Worm (Caenorhabditis elegans) whole organism, L4 larva: Measurements from ENCODE around the gene srh-2.

Experiments used
- F10B5.3 ChIP-seq: sonication (generic microtip); optimal IDR thresholded peaks from 2 replicates; lab custom pipeline; 2016; ENCODE audit warnings: mild to moderate bottlenecking, missing genetic modification characterization, missing compliant biosample characterization
- F37D6.2 ChIP-seq: sonication (generic microtip); optimal IDR thresholded peaks from 2 replicates; lab custom pipeline; 2016; ENCODE audit warnings: mild to moderate bottlenecking, missing genetic modification characterization, missing compliant biosample characterization
- F44E2.7 ChIP-seq: fragments of 200-800 bp; sonication (Bioruptor generic); IDR thresholded peaks from 2 replicates; pipeline ENCODE4 v2.1.2; 2022; ENCODE audit warnings: missing genetic modification characterization, missing compliant biosample characterization
- T20F7.1 ChIP-seq: fragments of 200-800 bp; sonication (Bioruptor generic); optimal IDR thresholded peaks from 2 replicates; lab custom pipeline; 2018; ENCODE audit warnings: mild to moderate bottlenecking, missing genetic modification characterization, missing compliant biosample characterization
- Y48G9A.11 ChIP-seq: fragments of 200-800 bp; sonication (Bioruptor generic); IDR thresholded peaks from 2 replicates; pipeline ENCODE4 v1.3.6; 2022; ENCODE audit warnings: missing genetic modification reagents, missing genetic modification characterization, missing compliant biosample characterization
- Y5F2A.4 ChIP-seq: fragments of 200-800 bp; sonication (Bioruptor generic); optimal IDR thresholded peaks from 2 replicates; lab custom pipeline; 2018; ENCODE audit warnings: mild to moderate bottlenecking, missing genetic modification characterization, missing compliant biosample characterization
- Y75B8A.6 ChIP-seq: fragments of 200-800 bp; sonication (Bioruptor generic); IDR thresholded peaks from 2 replicates; pipeline ENCODE4 v1.3.6; 2022; ENCODE audit warnings: missing genetic modification reagents, missing genetic modification characterization, missing compliant biosample characterization
- aha-1 ChIP-seq: fragments of 150-350 bp; peaks from one replicate; lab custom pipeline; 2014; ENCODE audit warnings: missing biosample characterization, missing genetic modification characterization
- aly-2 ChIP-seq: sonication (generic microtip); optimal IDR thresholded peaks from 2 replicates; lab custom pipeline; 2018; ENCODE audit warnings: missing biosample characterization, missing genetic modification characterization
- ama-1 ChIP-seq: fragments of 150-350 bp; optimal IDR thresholded peaks from 2 replicates; lab custom pipeline; 2014; ENCODE audit warnings: inconsistent platforms, mixed read lengths
- attf-4 ChIP-seq: sonication (generic microtip); optimal IDR thresholded peaks from 3 replicates; lab custom pipeline; 2017; ENCODE audit warnings: missing biosample characterization, missing genetic modification characterization
- ceh-44 ChIP-seq: fragments of 200-800 bp; sonication (Bioruptor generic); IDR thresholded peaks from 2 replicates; pipeline ENCODE4 v1.3.6; 2022; ENCODE audit warnings: missing genetic modification reagents, missing genetic modification characterization, missing compliant biosample characterization
- ces-1 ChIP-seq: fragments of 150-350 bp; sonication (generic microtip); optimal IDR thresholded peaks from 4 replicates; lab custom pipeline; 2014; ENCODE audit warnings: missing biosample characterization, missing genetic modification reagents, missing genetic modification characterization
- cey-2 ChIP-seq: sonication (generic microtip); optimal IDR thresholded peaks from 3 replicates; lab custom pipeline; 2017; ENCODE audit warnings: missing genetic modification characterization, mild to moderate bottlenecking, missing compliant biosample characterization, antibody characterized with exemption, borderline replicate concordance; ENCODE audit not compliant: insufficient read depth
- daf-16 ChIP-seq, 3 experiments: sonication (generic microtip); optimal IDR thresholded peaks; 2 replicates each; lab custom pipeline; 2016 to 2017; ENCODE audit warnings: missing genetic modification characterization in 3 of 3, missing genetic modification reagents in 3 of 3, mild to moderate bottlenecking in 2 of 3, missing compliant biosample characterization in 2 of 3, missing biosample characterization in 1 of 3, moderate library complexity in 1 of 3
- dmd-9 ChIP-seq: fragments of 200-800 bp; sonication (Bioruptor generic); IDR thresholded peaks from 2 replicates; pipeline ENCODE4 v1.3.6; 2022; ENCODE audit warnings: missing genetic modification reagents, missing genetic modification characterization, missing compliant biosample characterization
- dpl-1 ChIP-seq: fragments of 150-350 bp; optimal IDR thresholded peaks from 2 replicates; lab custom pipeline; 2014; ENCODE audit warnings: missing biosample characterization, missing genetic modification reagents, missing genetic modification characterization
- duxl-1 ChIP-seq: sonication (generic microtip); optimal IDR thresholded peaks from 2 replicates; lab custom pipeline; 2016; ENCODE audit warnings: mild to moderate bottlenecking, missing genetic modification characterization, moderate library complexity, missing compliant biosample characterization; ENCODE audit not compliant: poor library complexity
- egl-43 ChIP-seq: fragments of 200-800 bp; sonication (Bioruptor generic); IDR thresholded peaks from 2 replicates; pipeline ENCODE4 v1.3.6; 2022; ENCODE audit warnings: missing genetic modification reagents, missing genetic modification characterization, missing compliant biosample characterization
- hif-1 ChIP-seq, 2 experiments: sonication (generic microtip); optimal IDR thresholded peaks; 2 replicates each; lab custom pipeline; 2016 to 2017; ENCODE audit warnings: missing compliant biosample characterization in 2 of 2, missing genetic modification characterization in 2 of 2, missing genetic modification reagents in 2 of 2, missing genotype in 2 of 2, mild to moderate bottlenecking in 1 of 2
- jun-1 ChIP-seq: fragments of 150-350 bp; optimal IDR thresholded peaks from 2 replicates; lab custom pipeline; 2014; ENCODE audit warnings: missing biosample characterization, missing genetic modification reagents, missing genetic modification characterization
- lim-7 ChIP-seq: fragments of 200-800 bp; sonication (Bioruptor generic); IDR thresholded peaks from 2 replicates; pipeline ENCODE4 v1.3.6; 2022; ENCODE audit warnings: missing genetic modification characterization, missing compliant biosample characterization
- lin-39 ChIP-seq: fragments of 150-350 bp; optimal IDR thresholded peaks from 2 replicates; lab custom pipeline; 2014; ENCODE audit warnings: missing biosample characterization, missing genetic modification reagents, missing genetic modification characterization
- lsy-2 ChIP-seq, 2 experiments: fragments of 150-350 bp in 1 of 2; sonication (generic microtip) in 1 of 2; optimal IDR thresholded peaks; 2 replicates each; lab custom pipeline; 2014 to 2017; ENCODE audit warnings: missing biosample characterization in 2 of 2, missing genetic modification characterization in 2 of 2
- madf-9 ChIP-seq: fragments of 200-800 bp; sonication (Bioruptor generic); conservative IDR thresholded peaks from 2 replicates; pipeline ENCODE4 v1.3.6; 2022; ENCODE audit warnings: missing genetic modification reagents, missing genetic modification characterization, missing compliant biosample characterization
- mdl-1 ChIP-seq, 2 experiments: fragments of 150-350 bp in 1 of 2; sonication (generic microtip) in 1 of 2; optimal IDR thresholded peaks; 2 replicates each; lab custom pipeline; 2014 to 2017; ENCODE audit warnings: missing biosample characterization in 2 of 2, missing genetic modification characterization in 2 of 2
- mes-2 ChIP-seq: sonication (generic microtip); optimal IDR thresholded peaks from 2 replicates; lab custom pipeline; 2016; ENCODE audit warnings: missing genotype, mild to moderate bottlenecking, missing genetic modification characterization, missing compliant biosample characterization; ENCODE audit not compliant: poor library complexity, severe bottlenecking
- mxl-2 ChIP-seq: fragments of 200-800 bp; sonication (Bioruptor generic); conservative IDR thresholded peaks from 2 replicates; pipeline ENCODE4 v1.3.6; 2022; ENCODE audit warnings: missing genetic modification reagents, missing genetic modification characterization, missing compliant biosample characterization
- mxl-3 ChIP-seq: fragments of 200-800 bp; sonication (Bioruptor generic); optimal IDR thresholded peaks from 2 replicates; lab custom pipeline; 2018; ENCODE audit warnings: mild to moderate bottlenecking, missing genetic modification characterization, missing compliant biosample characterization
- nhr-102 ChIP-seq: sonication (generic microtip); optimal IDR thresholded peaks from 2 replicates; lab custom pipeline; 2016; ENCODE audit warnings: mild to moderate bottlenecking, missing genetic modification characterization, moderate library complexity, missing compliant biosample characterization
- nhr-11 ChIP-seq: fragments of 150-350 bp; optimal IDR thresholded peaks from 2 replicates; lab custom pipeline; 2014; ENCODE audit warnings: missing biosample characterization, missing genetic modification characterization
- nhr-28 ChIP-seq: fragments of 150-350 bp; optimal IDR thresholded peaks from 2 replicates; lab custom pipeline; 2014; ENCODE audit warnings: missing biosample characterization, missing genetic modification characterization
- nhr-76 ChIP-seq: fragments of 150-350 bp; optimal IDR thresholded peaks from 2 replicates; lab custom pipeline; 2014; ENCODE audit warnings: missing biosample characterization, missing genetic modification characterization
- pha-4 ChIP-seq, 2 experiments: fragments of 150-350 bp in 1 of 2; fragments of 200-800 bp in 1 of 2; sonication (Bioruptor generic) in 1 of 2; IDR thresholded peaks in 1 of 2; optimal IDR thresholded peaks in 1 of 2; 2 replicates each; pipeline versions ENCODE4 v1.3.6 to Lab custom; 2014 to 2022; ENCODE audit warnings: missing genetic modification characterization in 2 of 2, missing genetic modification reagents in 2 of 2, missing biosample characterization in 1 of 2, missing compliant biosample characterization in 1 of 2
- php-3 ChIP-seq: fragments of 200-800 bp; sonication (Bioruptor generic); IDR thresholded peaks from 2 replicates; pipeline ENCODE4 v1.3.6; 2022; ENCODE audit warnings: missing genetic modification reagents, missing genetic modification characterization, missing compliant biosample characterization
- pqm-1 ChIP-seq: sonication (generic microtip); optimal IDR thresholded peaks from 2 replicates; lab custom pipeline; 2017; ENCODE audit warnings: missing biosample characterization, missing genetic modification characterization
- sdz-12 ChIP-seq: fragments of 200-800 bp; sonication (Bioruptor generic); optimal IDR thresholded peaks from 2 replicates; lab custom pipeline; 2018; ENCODE audit warnings: mild to moderate bottlenecking, missing genetic modification characterization, missing compliant biosample characterization
- set-16 ChIP-seq: fragments of 200-800 bp; sonication (Bioruptor generic); IDR thresholded peaks from 2 replicates; pipeline ENCODE4 v1.3.6; 2022; ENCODE audit warnings: missing genetic modification reagents, missing genetic modification characterization, missing compliant biosample characterization
- spr-1 ChIP-seq: sonication (generic microtip); optimal IDR thresholded peaks from 2 replicates; lab custom pipeline; 2016; ENCODE audit warnings: mild to moderate bottlenecking, missing genetic modification characterization, missing compliant biosample characterization
- unc-62 ChIP-seq, 3 experiments: fragments of 150-350 bp in 1 of 3; sonication (generic microtip); optimal IDR thresholded peaks in 2 of 3; peaks in 1 of 3; 1 replicate in 1 of 3; 2 replicates in 2 of 3; lab custom pipeline; 2014 to 2017; ENCODE audit warnings: missing biosample characterization in 3 of 3, missing genetic modification characterization in 3 of 3, missing genetic modification reagents in 3 of 3, missing genotype in 1 of 3
- vab-7 ChIP-seq: fragments of 200-800 bp; sonication (Bioruptor generic); IDR thresholded peaks from 2 replicates; pipeline ENCODE4 v1.3.6; 2022; ENCODE audit warnings: missing genetic modification reagents, missing genetic modification characterization, missing compliant biosample characterization
- zfp-3 ChIP-seq: fragments of 200-800 bp; sonication (Bioruptor generic); conservative IDR thresholded peaks from 2 replicates; pipeline ENCODE4 v1.3.6; 2022; ENCODE audit warnings: missing genetic modification reagents, missing genetic modification characterization, missing compliant biosample characterization
- zip-2 ChIP-seq: fragments of 150-350 bp; optimal IDR thresholded peaks from 2 replicates; lab custom pipeline; 2014; ENCODE audit warnings: missing biosample characterization, missing genetic modification characterization

srh-2 gene

DNA sequence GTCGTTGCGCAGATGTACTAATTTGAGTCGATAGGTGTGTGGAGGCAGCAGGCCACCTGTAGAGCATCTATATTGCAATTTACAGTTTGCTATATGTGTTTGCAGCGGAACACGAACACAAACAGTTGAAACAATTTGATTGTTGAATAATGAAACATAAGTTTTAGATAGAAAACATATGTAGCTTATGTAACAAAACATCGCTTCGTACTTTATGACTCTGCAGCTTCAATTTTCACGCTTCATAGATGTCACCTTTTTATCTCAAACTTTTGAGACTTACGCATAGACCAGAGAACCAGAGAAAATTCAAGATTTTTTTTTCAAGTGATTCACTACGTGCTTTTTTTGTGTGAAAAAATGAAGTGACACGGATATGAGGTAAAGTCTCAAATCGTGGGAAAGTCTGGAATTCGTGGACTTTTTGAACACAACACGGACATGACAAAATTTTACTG is 4.2 kb upstream of the srh-2 start, which contains the start of gene fbxb-72 (continued):
- TF ChIP-seq nhr-28 (tag; lab: Kevin White, UChicago) = peak; percentile 45
- peak; percentile 70 for TF ChIP-seq T20F7.1 (GFP tag; lab: Kevin White, UChicago)
- peak; percentile 67; the same call in 1 of the 2 replicates for TF ChIP-seq pha-4 (GFP tag; IDR thresholded peaks at IDR 0.05; lab: Robert Waterston, UW)
- TF ChIP-seq pha-4 (tag; optimal IDR thresholded peaks at IDR 0.05; lab: Kevin White, UChicago) = no peak
- TF ChIP-seq php-3 (GFP tag; lab: Robert Waterston, UW) = peak; percentile 76; the same call in 1 of the 2 replicates
- 0 out of 2 replicates have a peak, but pooled peaks have one; percentile 14 for TF ChIP-seq Y48G9A.11 (GFP tag; lab: Robert Waterston, UW)
- no peak for TF ChIP-seq F37D6.2 (tag; lab: Kevin White, UChicago)
- peak; percentile 83 for TF ChIP-seq zip-2 (tag; lab: Kevin White, UChicago)
- no peak; the same call in 1 of the 2 replicates for TF ChIP-seq dmd-9
- TF ChIP-seq aly-2 (tag; lab: Kevin White, UChicago) = no peak
- peak; percentile 24; the same call in 1 of the 2 replicates for TF ChIP-seq mxl-2 (GFP tag; lab: Robert Waterston, UW)
- peak; percentile 75 for TF ChIP-seq duxl-1 (tag; lab: Kevin White, UChicago)
- TF ChIP-seq egl-43 (GFP tag; lab: Robert Waterston, UW) = no peak
- TF ChIP-seq unc-62 (GFP tag; optimal IDR thresholded peaks at IDR 0.05 in 1 of 2; lab: Kevin White, UChicago) = peak in 1 of 2 experiments; percentile 80
- TF ChIP-seq unc-62 (tag; optimal IDR thresholded peaks at IDR 0.05; lab: Kevin White, UChicago) = no peak
- no peak for TF ChIP-seq jun-1
- no peak for TF ChIP-seq lin-39 (tag; lab: Kevin White, UChicago)
- peak; percentile 49 for TF ChIP-seq nhr-11
- peak; percentile 42 for TF ChIP-seq mxl-3 (GFP tag; lab: Kevin White, UChicago)
- TF ChIP-seq pqm-1 (tag; lab: Kevin White, UChicago) = no peak
- TF ChIP-seq nhr-76 = no peak
- TF ChIP-seq spr-1 = peak; percentile 92
- TF ChIP-seq F10B5.3 (tag; lab: Kevin White, UChicago) = no peak
- TF ChIP-seq vab-7 (GFP tag; lab: Robert Waterston, UW) = no peak
- peak; percentile 97 for TF ChIP-seq zfp-3 (GFP tag; lab: Robert Waterston, UW)
- peak; percentile 95 for TF ChIP-seq nhr-102 (tag; lab: Kevin White, UChicago)
- TF ChIP-seq hif-1 (tag; optimal IDR thresholded peaks at IDR 0.05; lab: Kevin White, UChicago) = peak; percentile 59 to 65
- peak; percentile 95 for TF ChIP-seq aha-1
- TF ChIP-seq, all 104 proteins: peak for 47

DNA sequence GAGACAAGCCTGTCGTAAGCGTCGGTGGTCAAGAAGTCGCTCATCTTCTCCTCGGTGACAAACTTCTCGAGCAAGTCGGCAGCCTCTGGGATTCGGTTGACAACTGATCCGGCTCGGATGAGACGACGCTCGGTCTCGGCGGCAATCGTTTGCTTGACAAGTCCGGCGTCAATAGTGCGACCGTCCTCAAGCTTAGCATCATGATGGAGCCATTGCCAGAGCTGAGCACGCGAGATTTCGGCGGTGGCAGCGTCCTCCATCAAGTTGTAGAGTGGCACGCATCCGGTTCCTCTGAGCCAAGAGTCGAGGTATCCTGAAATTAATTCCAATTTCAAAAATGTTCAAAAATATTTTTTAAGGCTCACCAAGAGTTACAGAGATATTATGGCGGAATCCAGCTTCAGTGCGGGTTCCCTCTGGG is 3.6 kb upstream of the srh-2 start:
- TF ChIP-seq aha-1 (peak; percentile 92), sdz-12 (no peak), set-16 (GFP tag; lab: Robert Waterston, UW) (peak; percentile 87), ceh-44 (no peak), lim-7 (GFP tag; lab: Robert Waterston, UW) (0 out of 2 replicates have a peak, but pooled peaks have one; percentile 26), cey-2 (tag; lab: Kevin White, UChicago) (no peak), madf-9 (no peak), lsy-2 (tag; optimal IDR thresholded peaks at IDR 0.05; lab: Kevin White, UChicago) (peak in 1 of 2 experiments; percentile 11), dmd-9 (0 out of 2 replicates have a peak, but pooled peaks have one; percentile 31)

- TF ChIP-seq Y48G9A.11 (GFP tag; lab: Robert Waterston, UW) (no peak), duxl-1 (tag; lab: Kevin White, UChicago) (peak; percentile 54), unc-62 (GFP tag; optimal IDR thresholded peaks at IDR 0.05 in 1 of 2; lab: Kevin White, UChicago) (peak in 1 of 2 experiments; percentile 90), unc-62 (tag; optimal IDR thresholded peaks at IDR 0.05; lab: Kevin White, UChicago) (no peak), ama-1 (lab: Kevin White, UChicago) (peak; percentile 96), attf-4 (tag; lab: Kevin White, UChicago) (no peak), dpl-1 (GFP tag; lab: Kevin White, UChicago) (no peak), Y5F2A.4 (no peak), daf-16 (GFP tag; optimal IDR thresholded peaks at IDR 0.05; lab: Kevin White, UChicago) (peak in 1 of 2 experiments; percentile 8), daf-16 (tag; optimal IDR thresholded peaks at IDR 0.05; lab: Kevin White, UChicago) (peak; percentile 4), mdl-1 (tag; optimal IDR thresholded peaks at IDR 0.05; lab: Kevin White, UChicago) (peak in 1 of 2 experiments; percentile 4), mes-2 (tag; lab: Kevin White, UChicago) (peak; percentile 62), ces-1 (GFP tag; lab: Kevin White, UChicago) (no peak), F44E2.7 (GFP tag; lab: Robert Waterston, UW) (0 out of 2 replicates have a peak, but pooled peaks have one; percentile 2), Y75B8A.6 (GFP tag; lab: Robert Waterston, UW) (no peak)
These were observed 2.9 kb upstream of the srh-2 start for ce11 chrV:724946-725806.
